Worm (Caenorhabditis elegans): ENCODE data around the gene nhr-152.

ce11 chrV:7681388-7681787, 4.8 kb upstream of the nhr-152 start, which contains the start of gene cyp-33A1:
- TF ChIP-seq nhr-237 (tag; optimal IDR thresholded peaks at IDR 0.05) (no peak), elt-3 (tag; optimal IDR thresholded peaks at IDR 0.05) (no peak), egl-27 (tag; optimal IDR thresholded peaks at IDR 0.05) (no peak), crh-2 (tag; optimal IDR thresholded peaks at IDR 0.05) (peak; percentile 30), nhr-11 (tag; optimal IDR thresholded peaks at IDR 0.05) (no peak), ceh-16 (tag; optimal IDR thresholded peaks at IDR 0.05) (no peak), aly-2 (tag; optimal IDR thresholded peaks at IDR 0.05) (no peak)

All from whole organism, L2 larva.